Fruit fly (Drosophila melanogaster) whole organism, embryonic: ENCODE measurements around the gene CG18598.

Source experiments
- ATbp ChIP-seq: fragments of 200-800 bp; sonication (Bioruptor generic); optimal IDR thresholded peaks from 2 replicates; lab custom pipeline; 2017; ENCODE audit warnings: missing biosample characterization, mild to moderate bottlenecking, missing genetic modification characterization, missing genetic modification reagents
- Adf1 ChIP-seq: fragments of 200-800 bp; sonication (Bioruptor generic); IDR thresholded peaks from 2 replicates; pipeline ENCODE4 v1.3.6; 2022; ENCODE audit warnings: missing biosample characterization, missing genetic modification characterization
- Awh ChIP-seq: fragments of 200-800 bp; sonication (Bioruptor generic); IDR thresholded peaks from 2 replicates; pipeline ENCODE4, ENCODE4 v1.3.6; 2022; ENCODE audit warnings: missing biosample characterization, missing genetic modification characterization
- CG10267 ChIP-seq: fragments of 200-800 bp; sonication (Bioruptor generic); optimal IDR thresholded peaks from 2 replicates; lab custom pipeline; 2018; ENCODE audit warnings: missing biosample characterization, mild to moderate bottlenecking, missing genetic modification characterization, moderate library complexity
- CG11560 ChIP-seq: fragments of 200-800 bp; sonication (Bioruptor generic); IDR thresholded peaks from 3 replicates; pipeline ENCODE4 v1.3.6; 2022; ENCODE audit warnings: missing biosample characterization, missing genetic modification characterization
- CG12236 ChIP-seq: fragments of 200-800 bp; sonication (Bioruptor generic); optimal IDR thresholded peaks from 2 replicates; lab custom pipeline; 2016; ENCODE audit warnings: missing biosample characterization, missing genetic modification characterization
- CG12659 ChIP-seq: fragments of 200-800 bp; sonication (Bioruptor generic); optimal IDR thresholded peaks from 3 replicates; lab custom pipeline; 2017; ENCODE audit warnings: mild to moderate bottlenecking, missing biosample characterization, missing genetic modification reagents, missing genetic modification characterization
- CG13775 ChIP-seq: fragments of 200-800 bp; sonication (Bioruptor generic); optimal IDR thresholded peaks from 3 replicates; lab custom pipeline; 2017; ENCODE audit warnings: missing biosample characterization, mild to moderate bottlenecking, missing genetic modification characterization
- CG13894 ChIP-seq: fragments of 200-800 bp; sonication (Bioruptor generic); optimal IDR thresholded peaks from 3 replicates; lab custom pipeline; 2018; ENCODE audit warnings: missing biosample characterization, mild to moderate bottlenecking, missing genetic modification characterization, moderate library complexity
- CG1529 ChIP-seq: fragments of 200-800 bp; sonication (Bioruptor generic); optimal IDR thresholded peaks from 3 replicates; lab custom pipeline; 2018; ENCODE audit warnings: missing biosample characterization, missing genetic modification characterization
- CG15479 ChIP-seq: fragments of 200-800 bp; sonication (Bioruptor generic); optimal IDR thresholded peaks from 3 replicates; lab custom pipeline; 2019; ENCODE audit warnings: missing biosample characterization, mild to moderate bottlenecking, missing genetic modification characterization, moderate library complexity
- CG17568 ChIP-seq: fragments of 200-800 bp; sonication (Bioruptor generic); optimal IDR thresholded peaks from 2 replicates; lab custom pipeline; 2018; ENCODE audit warnings: missing biosample characterization, mild to moderate bottlenecking, missing genetic modification characterization, moderate library complexity
- CG1832 ChIP-seq: fragments of 200-800 bp; sonication (Bioruptor generic); optimal IDR thresholded peaks from 2 replicates; lab custom pipeline; 2017; ENCODE audit warnings: missing biosample characterization, mild to moderate bottlenecking, missing genetic modification characterization, inconsistent platforms
- CG32532 ChIP-seq: fragments of 200-800 bp; sonication (Bioruptor generic); IDR thresholded peaks from 2 replicates; pipeline ENCODE4 v1.3.6; 2022; ENCODE audit warnings: missing biosample characterization, missing genetic modification characterization
- CG3281 ChIP-seq: fragments of 200-800 bp; sonication (Bioruptor generic); optimal IDR thresholded peaks from 3 replicates; lab custom pipeline; 2017; ENCODE audit warnings: missing biosample characterization, mild to moderate bottlenecking, missing genetic modification characterization
- CG34224 ChIP-seq: fragments of 200-800 bp; sonication (Bioruptor generic); IDR thresholded peaks from 3 replicates; pipeline ENCODE4 v1.3.6; 2022; ENCODE audit warnings: missing biosample characterization, missing genetic modification characterization; ENCODE audit not compliant: partially characterized antibody
- CG7372 ChIP-seq: fragments of 200-800 bp; sonication (Bioruptor generic); IDR thresholded peaks from 2 replicates; pipeline ENCODE4 v1.3.6; 2022; ENCODE audit warnings: missing biosample characterization, missing genetic modification characterization
- CG8290 ChIP-seq, 3 experiments: fragments of 200-800 bp; sonication (Bioruptor generic); optimal IDR thresholded peaks; 2 replicates each; lab custom pipeline; 2016 to 2019; ENCODE audit warnings: missing biosample characterization in 3 of 3, missing genetic modification characterization in 3 of 3, mild to moderate bottlenecking in 2 of 3, moderate library complexity in 1 of 3
- CG9609 ChIP-seq: fragments of 200-800 bp; sonication (Bioruptor generic); optimal IDR thresholded peaks from 3 replicates; lab custom pipeline; 2016; ENCODE audit warnings: missing biosample characterization, missing genetic modification characterization
- CoRest ChIP-seq: fragments of 200-800 bp; sonication (Bioruptor generic); optimal IDR thresholded peaks from 3 replicates; lab custom pipeline; 2018; ENCODE audit warnings: missing biosample characterization, mild to moderate bottlenecking, missing genetic modification characterization, moderate library complexity
- D19B ChIP-seq: fragments of 200-800 bp; sonication (Bioruptor generic); optimal IDR thresholded peaks from 2 replicates; lab custom pipeline; 2017; ENCODE audit warnings: missing biosample characterization, mild to moderate bottlenecking, missing genetic modification characterization
- Ets97D ChIP-seq: fragments of 200-800 bp; sonication (Bioruptor generic); optimal IDR thresholded peaks from 3 replicates; lab custom pipeline; 2016; ENCODE audit warnings: missing biosample characterization, missing genetic modification characterization
- Jarid2 ChIP-seq: fragments of 200-800 bp; sonication (Bioruptor generic); optimal IDR thresholded peaks from 3 replicates; lab custom pipeline; 2017; ENCODE audit warnings: mild to moderate bottlenecking, missing biosample characterization, missing genetic modification reagents, missing genetic modification characterization
- Lhr ChIP-seq: fragments of 200-800 bp; sonication (Bioruptor generic); optimal IDR thresholded peaks from 3 replicates; lab custom pipeline; 2017; ENCODE audit warnings: mild to moderate bottlenecking, missing biosample characterization, missing genetic modification reagents, missing genetic modification characterization
- Opbp ChIP-seq: fragments of 200-800 bp; sonication (Bioruptor generic); IDR thresholded peaks from 3 replicates; pipeline ENCODE4 v1.3.6; 2022; ENCODE audit warnings: missing biosample characterization, missing genetic modification characterization; ENCODE audit not compliant: partially characterized antibody
- Pdp1 ChIP-seq, 2 experiments: fragments of 200-800 bp; sonication (Bioruptor generic); optimal IDR thresholded peaks; 3 replicates each; lab custom pipeline; 2016; ENCODE audit warnings: missing biosample characterization in 2 of 2, missing genetic modification characterization in 2 of 2, mild to moderate bottlenecking in 1 of 2, moderate library complexity in 1 of 2
- Taf1 ChIP-seq: fragments of 200-800 bp; sonication (Bioruptor generic); IDR thresholded peaks from 2 replicates; pipeline ENCODE4 v1.3.6; 2022; ENCODE audit warnings: missing biosample characterization, missing genetic modification characterization
- ase ChIP-seq: fragments of 200-800 bp; sonication (Bioruptor generic); IDR thresholded peaks from 3 replicates; pipeline ENCODE4 v1.3.6; 2022; ENCODE audit warnings: missing biosample characterization, missing genetic modification characterization
- bsh ChIP-seq, 2 experiments: fragments of 200-800 bp; sonication (Bioruptor generic); optimal IDR thresholded peaks; 2 replicates each; lab custom pipeline; 2017 to 2018; ENCODE audit warnings: mild to moderate bottlenecking in 2 of 2, missing biosample characterization in 2 of 2, missing genetic modification characterization in 2 of 2, moderate library complexity in 1 of 2
- cas ChIP-seq: fragments of 200-800 bp; sonication (Bioruptor generic); IDR thresholded peaks from 2 replicates; pipeline ENCODE4 v1.3.6; 2022; ENCODE audit warnings: missing biosample characterization, missing genetic modification characterization
- chinmo ChIP-seq: fragments of 200-800 bp; sonication (Bioruptor generic); IDR thresholded peaks from 4 replicates; pipeline ENCODE4 v1.3.6; 2022; ENCODE audit warnings: missing biosample characterization, missing genetic modification characterization; ENCODE audit not compliant: partially characterized antibody
- cwo ChIP-seq: fragments of 200-800 bp; sonication (Bioruptor generic); optimal IDR thresholded peaks from 3 replicates; lab custom pipeline; 2017; ENCODE audit warnings: missing biosample characterization, missing genetic modification characterization, mild to moderate bottlenecking, moderate library complexity, missing genetic modification reagents
- dati ChIP-seq: fragments of 200-800 bp; sonication (Bioruptor generic); IDR thresholded peaks from 2 replicates; pipeline ENCODE4 v1.3.6; 2022; ENCODE audit warnings: missing biosample characterization, missing genetic modification characterization
- eve ChIP-seq, 2 experiments: fragments of >200 bp; optimal IDR thresholded peaks; 2 replicates each; lab custom pipeline; 2017; ENCODE audit warnings: missing biosample characterization in 2 of 2, missing genetic modification characterization in 2 of 2
- exex ChIP-seq: fragments of 200-800 bp; sonication (Bioruptor generic); optimal IDR thresholded peaks from 4 replicates; lab custom pipeline; 2018; ENCODE audit warnings: missing biosample characterization, mild to moderate bottlenecking, missing genetic modification characterization, moderate library complexity
- gfzf ChIP-seq: fragments of 200-800 bp; sonication (Bioruptor generic); optimal IDR thresholded peaks from 2 replicates; lab custom pipeline; 2016; ENCODE audit warnings: missing biosample characterization, mild to moderate bottlenecking, missing genetic modification characterization, moderate library complexity
- gro ChIP-seq: fragments of 200-800 bp; sonication (Bioruptor generic); optimal IDR thresholded peaks from 2 replicates; lab custom pipeline; 2016; ENCODE audit warnings: missing biosample characterization, missing genetic modification characterization
- inv ChIP-seq: fragments of 200-800 bp; sonication (Bioruptor generic); IDR thresholded peaks from 2 replicates; pipeline ENCODE4 v1.3.6; 2022; ENCODE audit warnings: missing biosample characterization, missing genetic modification characterization; ENCODE audit not compliant: partially characterized antibody
- kay ChIP-seq: fragments of 200-800 bp; sonication (Bioruptor generic); optimal IDR thresholded peaks from 2 replicates; lab custom pipeline; 2016; ENCODE audit warnings: missing biosample characterization, missing genetic modification characterization
- luna ChIP-seq: fragments of 200-800 bp; sonication (Bioruptor generic); optimal IDR thresholded peaks from 2 replicates; lab custom pipeline; 2016; ENCODE audit warnings: missing biosample characterization, missing genetic modification characterization
- mirr ChIP-seq: fragments of 200-800 bp; sonication (Bioruptor generic); optimal IDR thresholded peaks from 3 replicates; lab custom pipeline; 2018; ENCODE audit warnings: missing biosample characterization, mild to moderate bottlenecking, missing genetic modification characterization
- nerfin-1 ChIP-seq: fragments of 200-800 bp; sonication (Bioruptor generic); optimal IDR thresholded peaks from 3 replicates; lab custom pipeline; 2019; ENCODE audit warnings: missing biosample characterization, mild to moderate bottlenecking, missing genetic modification characterization, moderate library complexity
- sd ChIP-seq: fragments of 200-800 bp; sonication (Bioruptor generic); optimal IDR thresholded peaks from 3 replicates; lab custom pipeline; 2018; ENCODE audit warnings: missing biosample characterization, mild to moderate bottlenecking, missing genetic modification characterization, moderate library complexity
- slou ChIP-seq: fragments of 200-800 bp; sonication (Bioruptor generic); optimal IDR thresholded peaks from 3 replicates; lab custom pipeline; 2016; ENCODE audit warnings: missing biosample characterization, missing genetic modification characterization
- sug ChIP-seq: fragments of 200-800 bp; optimal IDR thresholded peaks from 2 replicates; lab custom pipeline; 2019; ENCODE audit warnings: missing biosample characterization, mild to moderate bottlenecking, missing genetic modification characterization, moderate library complexity
- usp ChIP-seq: fragments of >200 bp; optimal IDR thresholded peaks from 2 replicates; lab custom pipeline; 2017; ENCODE audit warnings: missing biosample characterization, missing genetic modification characterization
- wdn ChIP-seq: fragments of 200-800 bp; sonication (Bioruptor generic); IDR thresholded peaks from 2 replicates; pipeline ENCODE4 v1.3.6; 2022; ENCODE audit warnings: missing biosample characterization, missing genetic modification characterization

The CG18598 gene

dm6 chr3R:18280133-18280532 is 29.2 kb downstream of the CG18598 start:
- peak; percentile 2 for TF ChIP-seq mirr (GFP tag; lab: Kevin White, UChicago)
- peak; percentile 40 for TF ChIP-seq exex (tag; lab: Kevin White, UChicago)
- TF ChIP-seq CG17568, result no peak
- no peak for TF ChIP-seq usp (GFP tag; lab: Kevin White, UChicago)
- TF ChIP-seq gro (GFP tag; lab: Kevin White, UChicago), result peak; percentile 7
- no peak for TF ChIP-seq CG3281 (GFP tag; lab: Kevin White, UChicago)
- TF ChIP-seq sd, result peak; percentile 62
- no peak for TF ChIP-seq ATbp (GFP tag; lab: Kevin White, UChicago)
- TF ChIP-seq CG12659 (GFP tag; lab: Kevin White, UChicago), result no peak
- no peak for TF ChIP-seq CG13775 (GFP tag; lab: Kevin White, UChicago)

dm6 chr3R:18280866-18281473 is 30.1 kb downstream of the CG18598 start:
- TF ChIP-seq CG1832 (GFP tag; lab: Kevin White, UChicago) (no peak), CG10267 (tag; lab: Kevin White, UChicago) (no peak), CG32532 (GFP tag; lab: Robert Waterston, UW) (no peak), kay (GFP tag; lab: Kevin White, UChicago) (no peak), CG9609 (GFP tag; lab: Kevin White, UChicago) (no peak), Pdp1 (GFP tag; optimal IDR thresholded peaks at IDR 0.05; lab: Kevin White, UChicago) (peak in 1 of 2 experiments; percentile 14), CG12659 (GFP tag; lab: Kevin White, UChicago) (no peak), chinmo (GFP tag; lab: Robert Waterston, UW) (0 out of 4 replicates have a peak, but pooled peaks have one; percentile 11), cas (GFP tag; lab: Robert Waterston, UW) (no peak), nerfin-1 (tag; lab: Kevin White, UChicago) (no peak), CG11560 (tag; lab: Robert Waterston, UW) (no peak), CG34224 (no peak), CG1529 (GFP tag; lab: Kevin White, UChicago) (no peak), CG12236 (GFP tag; lab: Kevin White, UChicago) (no peak), mirr (GFP tag; lab: Kevin White, UChicago) (peak; percentile 26), dati (GFP tag; lab: Robert Waterston, UW) (no peak), bsh (GFP tag; optimal IDR thresholded peaks at IDR 0.05; lab: Kevin White, UChicago) (no peak), Lhr (GFP tag; lab: Kevin White, UChicago) (no peak), Jarid2 (GFP tag; lab: Kevin White, UChicago) (no peak), CG13894 (tag; lab: Kevin White, UChicago) (no peak), Ets97D (GFP tag; lab: Kevin White, UChicago) (no peak), slou (GFP tag; lab: Kevin White, UChicago) (no peak), CoRest (tag; lab: Kevin White, UChicago) (no peak), Adf1 (GFP tag; lab: Robert Waterston, UW) (no peak), luna (GFP tag; lab: Kevin White, UChicago) (no peak), ase (no peak), Awh (GFP tag; lab: Robert Waterston, UW) (no peak), eve (GFP tag; optimal IDR thresholded peaks at IDR 0.05; lab: Kevin White, UChicago) (no peak), gfzf (GFP tag; lab: Kevin White, UChicago) (no peak), wdn (GFP tag; lab: Robert Waterston, UW) (no peak), CG7372 (GFP tag; lab: Robert Waterston, UW) (no peak), Taf1 (GFP tag; lab: Robert Waterston, UW) (no peak), CG15479 (peak; percentile 99), sug (tag; lab: Kevin White, UChicago) (peak; percentile 72), D19B (no peak), inv (GFP tag; lab: Robert Waterston, UW) (no peak), cwo (peak; percentile 71), Opbp (no peak), CG8290 (GFP tag; optimal IDR thresholded peaks at IDR 0.05; lab: Kevin White, UChicago) (no peak), CG8290 (tag; optimal IDR thresholded peaks at IDR 0.05; lab: Kevin White, UChicago) (no peak)
